Fruit fly (Drosophila melanogaster) whole organism, embryonic: ENCODE measurements around the gene CG46301.
A peak's percentile ranks its signal among the peaks of the same experiment; 100 is the strongest.

Experiments used
- CG10321 ChIP-seq: fragments of 200-800 bp; sonication (Bioruptor generic); IDR thresholded peaks from 2 replicates; pipeline ENCODE4 v1.3.6; 2022; ENCODE audit warnings: missing biosample characterization, missing genetic modification characterization
- CG10462 ChIP-seq: fragments of 200-800 bp; sonication (Bioruptor generic); optimal IDR thresholded peaks from 2 replicates; lab custom pipeline; 2016; ENCODE audit warnings: missing biosample characterization, missing genetic modification characterization
- CG10543 ChIP-seq: fragments of 200-800 bp; sonication (Bioruptor generic); optimal IDR thresholded peaks from 3 replicates; lab custom pipeline; 2017; ENCODE audit warnings: missing biosample characterization, mild to moderate bottlenecking, missing genetic modification characterization, moderate library complexity
- CG11398 ChIP-seq: fragments of 200-800 bp; sonication (Bioruptor generic); optimal IDR thresholded peaks from 2 replicates; lab custom pipeline; 2016; ENCODE audit warnings: missing biosample characterization, missing genetic modification characterization
- CG11695 ChIP-seq: fragments of 200-800 bp; sonication (Bioruptor generic); IDR thresholded peaks from 3 replicates; pipeline ENCODE4 v1.3.6; 2022; ENCODE audit warnings: missing biosample characterization, missing genetic modification characterization
- CG15479 ChIP-seq: fragments of 200-800 bp; sonication (Bioruptor generic); optimal IDR thresholded peaks from 3 replicates; lab custom pipeline; 2019; ENCODE audit warnings: missing biosample characterization, mild to moderate bottlenecking, missing genetic modification characterization, moderate library complexity
- CG15696 ChIP-seq: fragments of 200-800 bp; sonication (Bioruptor generic); optimal IDR thresholded peaks from 2 replicates; lab custom pipeline; 2019; ENCODE audit warnings: missing biosample characterization, mild to moderate bottlenecking, missing genetic modification characterization, moderate library complexity
- CG16815 ChIP-seq: fragments of 200-800 bp; sonication (Bioruptor generic); optimal IDR thresholded peaks from 3 replicates; lab custom pipeline; 2017; ENCODE audit warnings: missing biosample characterization, mild to moderate bottlenecking, missing genetic modification characterization
- CG18599 ChIP-seq: fragments of 200-800 bp; sonication (Bioruptor generic); optimal IDR thresholded peaks from 3 replicates; lab custom pipeline; 2017; ENCODE audit warnings: missing biosample characterization, missing genetic modification characterization, mild to moderate bottlenecking, moderate library complexity, missing genetic modification reagents
- CG18764 ChIP-seq: fragments of 200-800 bp; sonication (Bioruptor generic); optimal IDR thresholded peaks from 3 replicates; lab custom pipeline; 2016; ENCODE audit warnings: missing biosample characterization, missing genetic modification characterization
- CG30431 ChIP-seq: fragments of 200-800 bp; sonication (Bioruptor generic); optimal IDR thresholded peaks from 2 replicates; lab custom pipeline; 2017; ENCODE audit warnings: missing biosample characterization, missing genetic modification characterization
- CG32532 ChIP-seq: fragments of 200-800 bp; sonication (Bioruptor generic); IDR thresholded peaks from 2 replicates; pipeline ENCODE4 v1.3.6; 2022; ENCODE audit warnings: missing biosample characterization, missing genetic modification characterization
- CG32767 ChIP-seq: fragments of 200-800 bp; sonication (Bioruptor generic); IDR thresholded peaks from 2 replicates; pipeline ENCODE4 v1.3.6; 2022; ENCODE audit warnings: missing biosample characterization, missing genetic modification characterization
- CG4360 ChIP-seq: fragments of 200-800 bp; sonication (Bioruptor generic); IDR thresholded peaks from 2 replicates; pipeline ENCODE4 v1.3.6; 2022; ENCODE audit warnings: missing biosample characterization, missing genetic modification characterization
- CG5180 ChIP-seq: fragments of 200-800 bp; sonication (Bioruptor generic); optimal IDR thresholded peaks from 3 replicates; lab custom pipeline; 2017; ENCODE audit warnings: missing biosample characterization, missing genetic modification characterization, mild to moderate bottlenecking, moderate library complexity, missing genetic modification reagents
- CG7271 ChIP-seq: fragments of 200-800 bp; sonication (Bioruptor generic); optimal IDR thresholded peaks from 2 replicates; lab custom pipeline; 2018; ENCODE audit warnings: missing biosample characterization, mild to moderate bottlenecking, missing genetic modification characterization, moderate library complexity
- CG7556 ChIP-seq: fragments of 200-800 bp; sonication (Bioruptor generic); optimal IDR thresholded peaks from 2 replicates; lab custom pipeline; 2017; ENCODE audit warnings: missing biosample characterization, mild to moderate bottlenecking, missing genetic modification characterization
- CG8388 ChIP-seq: fragments of 200-800 bp; sonication (Bioruptor generic); optimal IDR thresholded peaks from 2 replicates; lab custom pipeline; 2019; ENCODE audit warnings: missing biosample characterization, mild to moderate bottlenecking, missing genetic modification characterization, moderate library complexity
- CG8944 ChIP-seq: fragments of 200-800 bp; sonication (Bioruptor generic); optimal IDR thresholded peaks from 3 replicates; lab custom pipeline; 2016; ENCODE audit warnings: missing biosample characterization, missing genetic modification characterization
- CG9609 ChIP-seq: fragments of 200-800 bp; sonication (Bioruptor generic); optimal IDR thresholded peaks from 3 replicates; lab custom pipeline; 2016; ENCODE audit warnings: missing biosample characterization, missing genetic modification characterization
- Doc2 ChIP-seq: fragments of 200-800 bp; sonication (Bioruptor generic); IDR thresholded peaks from 2 replicates; pipeline ENCODE4 v1.3.6; 2022; ENCODE audit warnings: missing biosample characterization, missing genetic modification characterization
- HLH4C ChIP-seq: fragments of 200-800 bp; sonication (Bioruptor generic); IDR thresholded peaks from 3 replicates; pipeline ENCODE4 v1.3.6; 2022; ENCODE audit warnings: missing biosample characterization, missing genetic modification characterization; ENCODE audit not compliant: partially characterized antibody
- HLH54F ChIP-seq: fragments of 200-800 bp; sonication (Bioruptor generic); optimal IDR thresholded peaks from 3 replicates; lab custom pipeline; 2016; ENCODE audit warnings: missing biosample characterization, missing genetic modification characterization
- Hr3 ChIP-seq: fragments of 200-800 bp; sonication (Bioruptor generic); optimal IDR thresholded peaks from 3 replicates; lab custom pipeline; 2016; ENCODE audit warnings: missing biosample characterization, missing genetic modification characterization
- MBD-R2 ChIP-seq: fragments of 200-800 bp; sonication (Bioruptor generic); IDR thresholded peaks from 2 replicates; pipeline ENCODE4 v1.3.6; 2022; ENCODE audit warnings: missing biosample characterization, missing genetic modification characterization
- NFAT ChIP-seq: fragments of 200-800 bp; sonication (Bioruptor generic); IDR thresholded peaks from 2 replicates; pipeline ENCODE4 v1.3.6; 2022; ENCODE audit warnings: missing biosample characterization, missing genetic modification characterization
- Sox100B ChIP-seq: fragments of 200-800 bp; sonication (Bioruptor generic); optimal IDR thresholded peaks from 3 replicates; lab custom pipeline; 2018; ENCODE audit warnings: missing biosample characterization, mild to moderate bottlenecking, missing genetic modification characterization
- Tbp ChIP-seq: fragments of >200 bp; optimal IDR thresholded peaks from 2 replicates; lab custom pipeline; 2018; ENCODE audit warnings: missing biosample characterization, missing genetic modification characterization
- Xbp1 ChIP-seq: fragments of 200-800 bp; sonication (Bioruptor generic); optimal IDR thresholded peaks from 3 replicates; lab custom pipeline; 2016; ENCODE audit warnings: missing biosample characterization, mild to moderate bottlenecking, missing genetic modification characterization
- YL-1 ChIP-seq: fragments of 200-800 bp; sonication (Bioruptor generic); optimal IDR thresholded peaks from 3 replicates; lab custom pipeline; 2017; ENCODE audit warnings: missing biosample characterization, mild to moderate bottlenecking, missing genetic modification characterization
- abd-A ChIP-seq: fragments of 200-800 bp; sonication (Bioruptor generic); optimal IDR thresholded peaks from 3 replicates; lab custom pipeline; 2019; ENCODE audit warnings: missing biosample characterization, mild to moderate bottlenecking, missing genetic modification characterization, moderate library complexity
- ap ChIP-seq: fragments of 200-800 bp; sonication (Bioruptor generic); IDR thresholded peaks from 2 replicates; pipeline ENCODE4 v1.3.6; 2022; ENCODE audit warnings: missing biosample characterization, missing genetic modification characterization
- bab2 ChIP-seq: fragments of 200-800 bp; sonication (Bioruptor generic); optimal IDR thresholded peaks from 2 replicates; lab custom pipeline; 2016; ENCODE audit warnings: missing biosample characterization, missing genetic modification characterization
- ci ChIP-seq: fragments of 200-800 bp; sonication (Bioruptor generic); IDR thresholded peaks from 3 replicates; pipeline ENCODE4 v1.3.6; 2022; ENCODE audit warnings: missing biosample characterization, missing genetic modification characterization
- dysf ChIP-seq: fragments of 200-800 bp; sonication (Bioruptor generic); IDR thresholded peaks from 3 replicates; pipeline ENCODE4 v1.3.6; 2022; ENCODE audit warnings: missing biosample characterization, missing genetic modification characterization
- en ChIP-seq: fragments of 200-800 bp; sonication (Bioruptor generic); optimal IDR thresholded peaks from 2 replicates; lab custom pipeline; 2016; ENCODE audit warnings: missing biosample characterization, missing genetic modification characterization
- grau ChIP-seq: fragments of 200-800 bp; optimal IDR thresholded peaks from 3 replicates; lab custom pipeline; 2019; ENCODE audit warnings: missing biosample characterization, mild to moderate bottlenecking, missing genetic modification characterization, moderate library complexity
- gro ChIP-seq: fragments of 200-800 bp; sonication (Bioruptor generic); optimal IDR thresholded peaks from 2 replicates; lab custom pipeline; 2016; ENCODE audit warnings: missing biosample characterization, missing genetic modification characterization
- gsb-n ChIP-seq: fragments of 200-800 bp; sonication (Bioruptor generic); optimal IDR thresholded peaks from 3 replicates; lab custom pipeline; 2018; ENCODE audit warnings: missing biosample characterization, mild to moderate bottlenecking, missing genetic modification characterization
- ham ChIP-seq: fragments of 200-800 bp; sonication (Bioruptor generic); IDR thresholded peaks from 2 replicates; pipeline ENCODE4 v1.3.6; 2022; ENCODE audit warnings: missing biosample characterization, missing genetic modification characterization
- nmo ChIP-seq: fragments of 200-800 bp; sonication (Bioruptor generic); optimal IDR thresholded peaks from 2 replicates; lab custom pipeline; 2018; ENCODE audit warnings: missing biosample characterization, mild to moderate bottlenecking, missing genetic modification characterization, moderate library complexity
- nom ChIP-seq: fragments of 200-800 bp; sonication (Bioruptor generic); optimal IDR thresholded peaks from 2 replicates; lab custom pipeline; 2017; ENCODE audit warnings: missing biosample characterization, missing genetic modification characterization, mild to moderate bottlenecking, moderate library complexity, missing genetic modification reagents
- onecut ChIP-seq: fragments of 200-800 bp; sonication (Bioruptor generic); IDR thresholded peaks from 2 replicates; pipeline ENCODE4 v1.3.6; 2022; ENCODE audit warnings: missing biosample characterization, missing genetic modification characterization
- scrt ChIP-seq: fragments of 200-800 bp; sonication (Bioruptor generic); optimal IDR thresholded peaks from 2 replicates; lab custom pipeline; 2018; ENCODE audit warnings: missing biosample characterization, mild to moderate bottlenecking, missing genetic modification characterization, moderate library complexity
- sim ChIP-seq: fragments of 200-800 bp; sonication (Bioruptor generic); IDR thresholded peaks from 2 replicates; pipeline ENCODE4 v1.3.6; 2022; ENCODE audit warnings: missing biosample characterization, missing genetic modification characterization
- sisA ChIP-seq: fragments of 200-800 bp; sonication (Bioruptor generic); IDR thresholded peaks from 2 replicates; pipeline ENCODE4 v1.3.6; 2022; ENCODE audit warnings: missing biosample characterization, missing genetic modification characterization
- slp2 ChIP-seq: fragments of 200-800 bp; sonication (Bioruptor generic); optimal IDR thresholded peaks from 2 replicates; lab custom pipeline; 2016; ENCODE audit warnings: missing biosample characterization, missing genetic modification characterization
- sr ChIP-seq: fragments of 200-800 bp; sonication (Bioruptor generic); IDR thresholded peaks from 3 replicates; pipeline ENCODE4 v1.3.6; 2022; ENCODE audit warnings: missing biosample characterization, missing genetic modification characterization
- stwl ChIP-seq: fragments of 200-800 bp; sonication (Bioruptor generic); optimal IDR thresholded peaks from 3 replicates; lab custom pipeline; 2018; ENCODE audit warnings: missing biosample characterization, mild to moderate bottlenecking, missing genetic modification characterization, moderate library complexity
- tup ChIP-seq: fragments of 200-800 bp; sonication (Bioruptor generic); optimal IDR thresholded peaks from 2 replicates; lab custom pipeline; 2016; ENCODE audit warnings: missing biosample characterization, mild to moderate bottlenecking, missing genetic modification characterization, moderate library complexity
- yki ChIP-seq: fragments of >200 bp; optimal IDR thresholded peaks from 3 replicates; lab custom pipeline; 2018

Gene CG46301

DNA sequence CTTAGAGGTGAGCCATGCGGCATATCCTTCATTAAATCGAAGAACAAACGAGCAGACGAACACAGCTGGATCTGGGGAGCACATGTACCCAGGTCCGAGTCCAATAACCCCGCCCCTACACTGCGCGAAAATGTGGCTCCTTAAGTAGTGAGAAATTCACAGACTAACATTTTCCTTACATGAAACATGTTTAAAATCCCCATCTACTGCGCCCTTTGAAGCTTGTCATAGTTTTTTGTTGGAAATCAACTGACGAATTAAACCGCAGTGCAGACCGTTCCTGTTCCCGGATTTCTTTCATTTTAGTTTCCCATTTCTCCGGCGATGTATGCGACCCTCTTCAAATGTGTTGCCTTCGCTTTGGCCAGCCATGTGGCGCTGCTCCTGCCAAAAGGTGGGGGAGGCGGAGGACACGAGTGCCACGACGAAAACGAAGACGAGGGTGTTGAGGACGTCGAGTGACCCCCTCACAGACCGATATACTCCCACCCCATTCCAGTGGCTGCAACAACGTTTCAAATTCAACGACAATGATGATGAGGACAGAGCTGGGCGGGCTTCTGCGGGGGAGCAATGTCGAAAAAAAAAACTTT, 18.9 kb downstream of the CG46301 start (continued):
- TF ChIP-seq gsb-n (tag; lab: Kevin White, UChicago) (no peak), nom (GFP tag; lab: Kevin White, UChicago) (no peak), CG15479 (GFP tag; lab: Kevin White, UChicago) (no peak), CG16815 (GFP tag; lab: Kevin White, UChicago) (peak; percentile 3), sisA (GFP tag; lab: Robert Waterston, UW) (peak; percentile 79), CG18764 (GFP tag; lab: Kevin White, UChicago) (peak; percentile 52), onecut (peak; percentile 74), abd-A (tag; lab: Kevin White, UChicago) (peak; percentile 84), CG10321 (GFP tag; lab: Robert Waterston, UW) (no peak), stwl (tag; lab: Kevin White, UChicago) (no peak), CG18599 (GFP tag; lab: Kevin White, UChicago) (peak; percentile 89), sr (GFP tag; lab: Robert Waterston, UW) (0 out of 3 replicates have a peak, but pooled peaks have one; percentile 17), CG11398 (GFP tag; lab: Kevin White, UChicago) (no peak), nmo (peak; percentile 49), YL-1 (no peak), HLH54F (GFP tag; lab: Kevin White, UChicago) (peak; percentile 40), gro (GFP tag; lab: Kevin White, UChicago) (peak; percentile 10), CG11695 (GFP tag; lab: Robert Waterston, UW) (peak; percentile 73), CG9609 (no peak), CG8944 (GFP tag; lab: Kevin White, UChicago) (peak; percentile 42), tup (GFP tag; lab: Kevin White, UChicago) (no peak), CG15696 (tag; lab: Kevin White, UChicago) (no peak), ham (0 out of 2 replicates have a peak, but pooled peaks have one; percentile 25), CG32532 (GFP tag; lab: Robert Waterston, UW) (peak; percentile 68), slp2 (GFP tag; lab: Kevin White, UChicago) (peak; percentile 26), Tbp (no peak), CG4360 (GFP tag; lab: Robert Waterston, UW) (no peak), CG5180 (peak; percentile 61), bab2 (peak; percentile 34), CG7271 (tag; lab: Kevin White, UChicago) (no peak), HLH4C (GFP tag; lab: Robert Waterston, UW) (no peak), scrt (peak; percentile 65), CG30431 (GFP tag; lab: Kevin White, UChicago) (no peak), NFAT (GFP tag; lab: Robert Waterston, UW) (peak; percentile 60; the same call in 1 of the 2 replicates), ci (peak; percentile 87), sim (no peak), CG32767 (peak; percentile 41; the same call in 1 of the 2 replicates), ap (0 out of 2 replicates have a peak, but pooled peaks have one; percentile 39), Sox100B (peak; percentile 59), Doc2 (peak; percentile 39; the same call in 1 of the 2 replicates), Hr3 (GFP tag; lab: Kevin White, UChicago) (peak; percentile 31), en (no peak), MBD-R2 (GFP tag; lab: Robert Waterston, UW) (peak; percentile 29; the same call in 1 of the 2 replicates), CG10462 (GFP tag; lab: Kevin White, UChicago) (no peak), yki (lab: Kevin White, UChicago) (no peak), Xbp1 (GFP tag; lab: Kevin White, UChicago) (peak; percentile 51), CG8388 (GFP tag; lab: Kevin White, UChicago) (peak; percentile 54), grau (tag; lab: Kevin White, UChicago) (peak; percentile 50), CG10543 (GFP tag; lab: Kevin White, UChicago) (peak; percentile 19), CG7556 (GFP tag; lab: Kevin White, UChicago) (peak; percentile 62), dysf (GFP tag; lab: Robert Waterston, UW) (peak; percentile 75)
